Fruit fly (Drosophila melanogaster): ENCODE data around the gene CG42827.

DNA sequence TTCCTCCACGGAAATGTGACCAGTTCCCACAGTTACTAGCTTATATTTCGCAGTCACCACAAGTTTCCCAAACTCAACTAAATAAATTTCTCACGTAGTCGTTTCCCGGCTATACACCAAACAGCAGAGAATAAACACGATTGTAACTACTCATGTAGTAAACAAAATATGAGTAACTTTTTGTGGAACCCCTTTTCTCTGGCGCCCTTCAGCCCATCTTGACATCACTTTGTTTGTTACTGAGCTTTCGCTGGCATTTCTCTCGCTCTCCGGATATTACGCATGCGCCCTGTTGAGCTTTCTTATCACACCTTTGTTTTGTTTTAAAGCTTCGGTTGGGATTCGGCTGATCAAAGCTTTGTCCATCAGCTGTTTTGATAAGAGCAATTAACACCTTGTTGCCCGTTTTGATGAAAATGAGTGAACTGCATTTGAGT, 13.3 kb downstream of the CG42827 start:
- TF ChIP-seq pan (optimal IDR thresholded peaks at IDR 0.05): no peak
- no peak for TF ChIP-seq Mio (GFP tag; optimal IDR thresholded peaks at IDR 0.05)
- TF ChIP-seq h (GFP tag; optimal IDR thresholded peaks at IDR 0.05): no peak
- TF ChIP-seq lola (GFP tag; optimal IDR thresholded peaks at IDR 0.05): no peak
- TF ChIP-seq Jra (GFP tag; optimal IDR thresholded peaks at IDR 0.05): no peak
- no peak for TF ChIP-seq Hnf4 (GFP tag; optimal IDR thresholded peaks at IDR 0.05)
- no peak for TF ChIP-seq Dfd (GFP tag; optimal IDR thresholded peaks at IDR 0.05)
- TF ChIP-seq tai (GFP tag; optimal IDR thresholded peaks at IDR 0.05): no peak
